Fruit fly (Drosophila melanogaster): ENCODE results near the gene mei-38.

Gene mei-38

dm6 chrX:1460278-1460872 is 16.5 kb upstream of the mei-38 start, which contains the start of gene Lrpprc2:
Gene Lrpprc2, minus strand, starts transcription at chrX:1460617.
- TF ChIP-seq sage (GFP tag; optimal IDR thresholded peaks at IDR 0.05) (no peak), Vsx2 (GFP tag; optimal IDR thresholded peaks at IDR 0.05; ENCODE audit: partially characterized antibody) (no peak)

- no peak for TF ChIP-seq Abd-B (GFP tag; optimal IDR thresholded peaks at IDR 0.05)
- TF ChIP-seq Dif (GFP tag; optimal IDR thresholded peaks at IDR 0.05; ENCODE audit: partially characterized antibody), result no peak
- no peak for TF ChIP-seq h (GFP tag; optimal IDR thresholded peaks at IDR 0.05)
- no peak for TF ChIP-seq woc (GFP tag; optimal IDR thresholded peaks at IDR 0.05)
- no peak for TF ChIP-seq OdsH (GFP tag; optimal IDR thresholded peaks at IDR 0.05)
- no peak for TF ChIP-seq Vsx2 (GFP tag; optimal IDR thresholded peaks at IDR 0.05; ENCODE audit: partially characterized antibody)
- no peak for TF ChIP-seq sv (GFP tag; optimal IDR thresholded peaks at IDR 0.05)
- TF ChIP-seq Hnf4 (GFP tag; optimal IDR thresholded peaks at IDR 0.05), result no peak
Observed at dm6 chrX:1461544-1461943, 15.3 kb upstream of the mei-38 start, which contains the start of gene CG14787. Gene CG14787, minus strand, starts transcription at chrX:1461676.

dm6 chrX:1464033-1464432 is 12.8 kb upstream of the mei-38 start, which contains the start of gene Ns3:
Gene Ns3, minus strand, starts transcription at chrX:1464220.
- TF ChIP-seq jim (GFP tag; optimal IDR thresholded peaks at IDR 0.05) (no peak), Myc (optimal IDR thresholded peaks at IDR 0.05) (no peak), brk (GFP tag; optimal IDR thresholded peaks at IDR 0.05) (no peak), GATAd (GFP tag; optimal IDR thresholded peaks at IDR 0.05) (no peak)

- TF ChIP-seq Rel (GFP tag; optimal IDR thresholded peaks at IDR 0.05), result no peak
- TF ChIP-seq Rel (tag; optimal IDR thresholded peaks at IDR 0.05), result no peak
- no peak for TF ChIP-seq Hnf4 (GFP tag; optimal IDR thresholded peaks at IDR 0.05)
- TF ChIP-seq rgr (GFP tag; optimal IDR thresholded peaks at IDR 0.05), result peak; percentile 47
- no peak for TF ChIP-seq Hr78 (GFP tag; optimal IDR thresholded peaks at IDR 0.05)
- peak; percentile 66 for TF ChIP-seq ey (GFP tag; optimal IDR thresholded peaks at IDR 0.05)
- peak; percentile 30 for TF ChIP-seq h (GFP tag; optimal IDR thresholded peaks at IDR 0.05)
- no peak for TF ChIP-seq CG9705 (GFP tag; optimal IDR thresholded peaks at IDR 0.05)
- TF ChIP-seq GATAd (GFP tag; optimal IDR thresholded peaks at IDR 0.05), result no peak
- TF ChIP-seq fru (GFP tag; optimal IDR thresholded peaks at IDR 0.05), result peak; percentile 37
- TF ChIP-seq Vsx2 (GFP tag; optimal IDR thresholded peaks at IDR 0.05; ENCODE audit: partially characterized antibody), result no peak
- TF ChIP-seq Abd-B (GFP tag; optimal IDR thresholded peaks at IDR 0.05), result no peak
- TF ChIP-seq OdsH (GFP tag; optimal IDR thresholded peaks at IDR 0.05), result peak; percentile 35
- TF ChIP-seq psq (GFP tag; optimal IDR thresholded peaks at IDR 0.05), result peak; percentile 44
- no peak for TF ChIP-seq CrebA (GFP tag; optimal IDR thresholded peaks at IDR 0.05; ENCODE audit: borderline replicate concordance)
- TF ChIP-seq Jra (GFP tag; optimal IDR thresholded peaks at IDR 0.05), result no peak
- TF ChIP-seq Dfd (GFP tag; optimal IDR thresholded peaks at IDR 0.05), result no peak
- TF ChIP-seq HLH106 (tag; optimal IDR thresholded peaks at IDR 0.05), result peak; percentile 4
Observed at dm6 chrX:1465707-1466504, 11.0 kb upstream of the mei-38 start, which contains the start of the genes O-fut2 and CG14777. Gene O-fut2, minus strand, starts transcription at chrX:1465996. Gene CG14777, plus strand, starts transcription at chrX:1466134.

- no peak for TF ChIP-seq Rel (GFP tag; optimal IDR thresholded peaks at IDR 0.05)
- peak; percentile 51 for TF ChIP-seq Rel (tag; optimal IDR thresholded peaks at IDR 0.05)
- no peak for TF ChIP-seq dmrt93B (GFP tag; optimal IDR thresholded peaks at IDR 0.05)
- no peak for TF ChIP-seq dsf (GFP tag; optimal IDR thresholded peaks at IDR 0.05; ENCODE audit: borderline replicate concordance)
- TF ChIP-seq CrebA (GFP tag; optimal IDR thresholded peaks at IDR 0.05; ENCODE audit: borderline replicate concordance), result no peak
- no peak for TF ChIP-seq sv (GFP tag; optimal IDR thresholded peaks at IDR 0.05)
- no peak for TF ChIP-seq Hnf4 (GFP tag; optimal IDR thresholded peaks at IDR 0.05)
- peak; percentile 4 for TF ChIP-seq h (GFP tag; optimal IDR thresholded peaks at IDR 0.05)
Observed at dm6 chrX:1466505-1467381, 10.1 kb upstream of the mei-38 start.
